Fruit fly (Drosophila melanogaster) whole organism, embryonic: Measurements from ENCODE around the gene mora.

Experiments used
- CG1024 ChIP-seq: fragments of 200-800 bp; sonication (Bioruptor generic); IDR thresholded peaks from 2 replicates; pipeline ENCODE4 v1.3.6; 2022; ENCODE audit warnings: missing biosample characterization, missing genetic modification characterization
- CG12155 ChIP-seq: fragments of 200-800 bp; sonication (Bioruptor generic); optimal IDR thresholded peaks from 3 replicates; lab custom pipeline; 2016; ENCODE audit warnings: missing biosample characterization, missing genetic modification characterization
- CG13287 ChIP-seq: fragments of 200-800 bp; sonication (Bioruptor generic); IDR thresholded peaks from 2 replicates; pipeline ENCODE4 v1.3.6; 2022; ENCODE audit warnings: missing biosample characterization, missing genetic modification characterization; ENCODE audit not compliant: partially characterized antibody
- CG13624 ChIP-seq: fragments of 200-800 bp; sonication (Bioruptor generic); optimal IDR thresholded peaks from 2 replicates; lab custom pipeline; 2016; ENCODE audit warnings: missing biosample characterization, missing genetic modification characterization
- CG13775 ChIP-seq: fragments of 200-800 bp; sonication (Bioruptor generic); optimal IDR thresholded peaks from 3 replicates; lab custom pipeline; 2017; ENCODE audit warnings: missing biosample characterization, mild to moderate bottlenecking, missing genetic modification characterization
- CG14014 ChIP-seq: fragments of 200-800 bp; sonication (Bioruptor generic); IDR thresholded peaks from 2 replicates; pipeline ENCODE4 v1.3.6; 2022; ENCODE audit warnings: missing biosample characterization, missing genetic modification characterization
- CG1602 ChIP-seq: fragments of 200-800 bp; sonication (Bioruptor generic); optimal IDR thresholded peaks from 3 replicates; lab custom pipeline; 2016; ENCODE audit warnings: missing biosample characterization, missing genetic modification characterization
- CG17328 ChIP-seq: fragments of 200-800 bp; sonication (Bioruptor generic); IDR thresholded peaks from 2 replicates; pipeline ENCODE4 v1.3.6; 2022; ENCODE audit warnings: missing biosample characterization, missing genetic modification characterization
- CG18262 ChIP-seq: fragments of 200-800 bp; optimal IDR thresholded peaks from 3 replicates; lab custom pipeline; 2019; ENCODE audit warnings: missing biosample characterization, mild to moderate bottlenecking, missing genetic modification characterization, moderate library complexity
- CG3407 ChIP-seq: fragments of 200-800 bp; sonication (Bioruptor generic); optimal IDR thresholded peaks from 2 replicates; lab custom pipeline; 2018; ENCODE audit warnings: missing biosample characterization, mild to moderate bottlenecking, missing genetic modification characterization
- CG3838 ChIP-seq: fragments of 200-800 bp; sonication (Bioruptor generic); optimal IDR thresholded peaks from 3 replicates; lab custom pipeline; 2016; ENCODE audit warnings: missing biosample characterization, missing genetic modification characterization
- CG4282 ChIP-seq: fragments of 200-800 bp; sonication (Bioruptor generic); optimal IDR thresholded peaks from 2 replicates; lab custom pipeline; 2016; ENCODE audit warnings: missing biosample characterization, missing genetic modification characterization
- CG7745 ChIP-seq: fragments of 200-800 bp; sonication (Bioruptor generic); optimal IDR thresholded peaks from 2 replicates; lab custom pipeline; 2018; ENCODE audit warnings: missing biosample characterization, mild to moderate bottlenecking, missing genetic modification characterization, moderate library complexity
- CG8089 ChIP-seq: fragments of 200-800 bp; sonication (Bioruptor generic); optimal IDR thresholded peaks from 3 replicates; lab custom pipeline; 2016; ENCODE audit warnings: missing biosample characterization, missing genetic modification characterization
- CTCF ChIP-seq: fragments of 200-800 bp; sonication (Bioruptor generic); optimal IDR thresholded peaks from 2 replicates; lab custom pipeline; 2017; ENCODE audit warnings: missing biosample characterization, mild to moderate bottlenecking, missing genetic modification characterization, moderate library complexity
- CoRest ChIP-seq: fragments of 200-800 bp; sonication (Bioruptor generic); optimal IDR thresholded peaks from 3 replicates; lab custom pipeline; 2018; ENCODE audit warnings: missing biosample characterization, mild to moderate bottlenecking, missing genetic modification characterization, moderate library complexity
- D ChIP-seq, 2 experiments: fragments of 200-800 bp in 1 of 2; fragments of >200 bp in 1 of 2; sonication (Bioruptor generic) in 1 of 2; optimal IDR thresholded peaks; 2 replicates in 1 of 2; 3 replicates in 1 of 2; lab custom pipeline; 2017; ENCODE audit warnings: mild to moderate bottlenecking in 1 of 2, missing biosample characterization in 1 of 2, missing genetic modification characterization in 1 of 2, missing genetic modification reagents in 1 of 2
- Dll ChIP-seq: fragments of 200-800 bp; sonication (Bioruptor generic); IDR thresholded peaks from 4 replicates; pipeline ENCODE4 v1.3.6; 2022; ENCODE audit warnings: missing biosample characterization, missing genetic modification characterization; ENCODE audit not compliant: partially characterized antibody
- Doc3 ChIP-seq: fragments of 200-800 bp; sonication (Bioruptor generic); IDR thresholded peaks from 3 replicates; pipeline ENCODE4 v1.3.6; 2022; ENCODE audit warnings: missing biosample characterization, missing genetic modification characterization; ENCODE audit not compliant: partially characterized antibody
- Hmr ChIP-seq: fragments of 200-800 bp; sonication (Bioruptor generic); optimal IDR thresholded peaks from 3 replicates; lab custom pipeline; 2017; ENCODE audit warnings: mild to moderate bottlenecking, missing biosample characterization, missing genetic modification reagents, missing genetic modification characterization
- MBD-R2 ChIP-seq: fragments of 200-800 bp; sonication (Bioruptor generic); IDR thresholded peaks from 2 replicates; pipeline ENCODE4 v1.3.6; 2022; ENCODE audit warnings: missing biosample characterization, missing genetic modification characterization
- Med ChIP-seq: fragments of 200-800 bp; sonication (Bioruptor generic); peaks from one replicate; lab custom pipeline; 2016; ENCODE audit warnings: missing biosample characterization, missing genetic modification characterization, mild to moderate bottlenecking, inconsistent platforms, moderate library complexity
- Oli ChIP-seq: fragments of 200-800 bp; sonication (Bioruptor generic); optimal IDR thresholded peaks from 2 replicates; lab custom pipeline; 2018; ENCODE audit warnings: missing biosample characterization, mild to moderate bottlenecking, missing genetic modification characterization, moderate library complexity
- Opbp ChIP-seq: fragments of 200-800 bp; sonication (Bioruptor generic); IDR thresholded peaks from 3 replicates; pipeline ENCODE4 v1.3.6; 2022; ENCODE audit warnings: missing biosample characterization, missing genetic modification characterization; ENCODE audit not compliant: partially characterized antibody
- Optix ChIP-seq: fragments of 200-800 bp; sonication (Bioruptor generic); IDR thresholded peaks from 3 replicates; pipeline ENCODE4 v1.3.6; 2022; ENCODE audit warnings: missing biosample characterization, missing genetic modification characterization
- Scr ChIP-seq: fragments of 200-800 bp; sonication (Bioruptor generic); IDR thresholded peaks from 2 replicates; pipeline ENCODE4 v1.3.6; 2022; ENCODE audit warnings: missing biosample characterization, missing genetic modification characterization; ENCODE audit not compliant: partially characterized antibody
- Sox100B ChIP-seq: fragments of 200-800 bp; sonication (Bioruptor generic); optimal IDR thresholded peaks from 3 replicates; lab custom pipeline; 2018; ENCODE audit warnings: missing biosample characterization, mild to moderate bottlenecking, missing genetic modification characterization
- Sox102F ChIP-seq: fragments of 200-800 bp; sonication (Bioruptor generic); optimal IDR thresholded peaks from 2 replicates; lab custom pipeline; 2018; ENCODE audit warnings: missing biosample characterization, mild to moderate bottlenecking, missing genetic modification characterization, moderate library complexity
- Sry-δ ChIP-seq: fragments of 200-800 bp; sonication (Bioruptor generic); optimal IDR thresholded peaks from 2 replicates; lab custom pipeline; 2016; ENCODE audit warnings: missing biosample characterization, missing genetic modification characterization
- Stat92E ChIP-seq, 3 experiments: fragments of >200 bp in 2 of 3; fragments of 200-800 bp in 1 of 3; sonication (Bioruptor generic) in 1 of 3; optimal IDR thresholded peaks; 2 replicates each; lab custom pipeline; 2017 to 2019; ENCODE audit warnings: missing biosample characterization in 3 of 3, missing genetic modification characterization in 3 of 3, mild to moderate bottlenecking in 1 of 3, moderate library complexity in 1 of 3
- ash1 ChIP-seq: fragments of 200-800 bp; sonication (Bioruptor generic); optimal IDR thresholded peaks from 2 replicates; lab custom pipeline; 2018; ENCODE audit warnings: missing biosample characterization, mild to moderate bottlenecking, missing genetic modification characterization
- bsh ChIP-seq, 2 experiments: fragments of 200-800 bp; sonication (Bioruptor generic); optimal IDR thresholded peaks; 2 replicates each; lab custom pipeline; 2017 to 2018; ENCODE audit warnings: mild to moderate bottlenecking in 2 of 2, missing biosample characterization in 2 of 2, missing genetic modification characterization in 2 of 2, moderate library complexity in 1 of 2
- chinmo ChIP-seq: fragments of 200-800 bp; sonication (Bioruptor generic); IDR thresholded peaks from 4 replicates; pipeline ENCODE4 v1.3.6; 2022; ENCODE audit warnings: missing biosample characterization, missing genetic modification characterization; ENCODE audit not compliant: partially characterized antibody
- gt ChIP-seq: fragments of 200-800 bp; sonication (Bioruptor generic); IDR thresholded peaks from 2 replicates; pipeline ENCODE4 v1.3.6; 2022; ENCODE audit warnings: missing biosample characterization, missing genetic modification characterization
- hth ChIP-seq: fragments of >200 bp; optimal IDR thresholded peaks from 2 replicates; lab custom pipeline; 2017; ENCODE audit warnings: inconsistent platforms
- jing ChIP-seq: fragments of 200-800 bp; sonication (Bioruptor generic); optimal IDR thresholded peaks from 2 replicates; lab custom pipeline; 2018; ENCODE audit warnings: missing biosample characterization, mild to moderate bottlenecking, missing genetic modification characterization
- kah ChIP-seq: fragments of 200-800 bp; sonication (Bioruptor generic); optimal IDR thresholded peaks from 2 replicates; lab custom pipeline; 2018; ENCODE audit warnings: missing biosample characterization, mild to moderate bottlenecking, missing genetic modification characterization
- nom ChIP-seq: fragments of 200-800 bp; sonication (Bioruptor generic); optimal IDR thresholded peaks from 2 replicates; lab custom pipeline; 2017; ENCODE audit warnings: missing biosample characterization, missing genetic modification characterization, mild to moderate bottlenecking, moderate library complexity, missing genetic modification reagents
- otp ChIP-seq: fragments of 200-800 bp; sonication (Bioruptor generic); IDR thresholded peaks from 3 replicates; pipeline ENCODE4, ENCODE4 v1.3.6; 2022; ENCODE audit warnings: missing biosample characterization, missing genetic modification characterization
- prd ChIP-seq, 3 experiments: fragments of >200 bp in 2 of 3; fragments of 200-800 bp in 1 of 3; sonication (Bioruptor generic) in 1 of 3; optimal IDR thresholded peaks in 2 of 3; IDR thresholded peaks in 1 of 3; 2 replicates in 2 of 3; 3 replicates in 1 of 3; pipeline versions ENCODE4 v1.3.6 to Lab custom; 2017 to 2022; ENCODE audit warnings: missing biosample characterization in 1 of 3, missing genetic modification characterization in 1 of 3
- sens ChIP-seq: fragments of 200-800 bp; sonication (Bioruptor generic); peaks from one replicate; lab custom pipeline; 2016; ENCODE audit warnings: missing biosample characterization, missing genetic modification characterization
- sens-2 ChIP-seq: fragments of 200-800 bp; sonication (Bioruptor generic); IDR thresholded peaks from 2 replicates; pipeline ENCODE4 v1.3.6; 2022; ENCODE audit warnings: missing biosample characterization, missing genetic modification characterization
- sima ChIP-seq: fragments of 200-800 bp; sonication (Bioruptor generic); optimal IDR thresholded peaks from 2 replicates; lab custom pipeline; 2016; ENCODE audit warnings: missing biosample characterization, missing genetic modification characterization
- tup ChIP-seq: fragments of 200-800 bp; sonication (Bioruptor generic); optimal IDR thresholded peaks from 2 replicates; lab custom pipeline; 2016; ENCODE audit warnings: missing biosample characterization, mild to moderate bottlenecking, missing genetic modification characterization, moderate library complexity
- vvl ChIP-seq: fragments of 200-800 bp; sonication (Bioruptor generic); IDR thresholded peaks from 2 replicates; pipeline ENCODE4 v1.3.6; 2022; ENCODE audit warnings: missing biosample characterization, missing genetic modification characterization
- wdn ChIP-seq: fragments of 200-800 bp; sonication (Bioruptor generic); IDR thresholded peaks from 2 replicates; pipeline ENCODE4 v1.3.6; 2022; ENCODE audit warnings: missing biosample characterization, missing genetic modification characterization

mora gene

dm6 chr3R:24151924-24152809 is 34.0 kb upstream of the mora start, which contains the start of the genes p38a and CG6178 (continued):
- TF ChIP-seq D (optimal IDR thresholded peaks at IDR 0.05; lab: Kevin White, UChicago) = no peak
- peak; percentile 95 for TF ChIP-seq D (GFP tag; optimal IDR thresholded peaks at IDR 0.05; lab: Kevin White, UChicago)
- TF ChIP-seq Sox100B (GFP tag; lab: Kevin White, UChicago) = peak; percentile 99
- peak; percentile 90 for TF ChIP-seq CG3407 (GFP tag; lab: Kevin White, UChicago)
- peak; percentile 35 for TF ChIP-seq CG7745 (tag; lab: Kevin White, UChicago)
- TF ChIP-seq CTCF (GFP tag; lab: Kevin White, UChicago) = peak; percentile 48
- 0 out of 2 replicates have a peak, but pooled peaks have one; percentile 14 for TF ChIP-seq Scr (GFP tag; lab: Robert Waterston, UW)
- TF ChIP-seq CG13775 (GFP tag; lab: Kevin White, UChicago) = peak; percentile 98
- TF ChIP-seq bsh (GFP tag; optimal IDR thresholded peaks at IDR 0.05; lab: Kevin White, UChicago) = peak; percentile 94 to 97
- TF ChIP-seq CG13624 (GFP tag; lab: Kevin White, UChicago) = peak; percentile 56
- TF ChIP-seq sens (GFP tag; lab: Kevin White, UChicago) = peak; percentile 82
- TF ChIP-seq Optix (GFP tag; lab: Robert Waterston, UW) = peak; percentile 90
- peak; percentile 71 for TF ChIP-seq CG3838 (GFP tag; lab: Kevin White, UChicago)
- peak; percentile 95 for TF ChIP-seq wdn
- no peak for TF ChIP-seq tup (GFP tag; lab: Kevin White, UChicago)
- peak; percentile 93 for TF ChIP-seq CG1602 (GFP tag; lab: Kevin White, UChicago)
- TF ChIP-seq Opbp (GFP tag; lab: Robert Waterston, UW) = no peak
- TF ChIP-seq CoRest (tag; lab: Kevin White, UChicago) = peak; percentile 99
- peak; percentile 99 for TF ChIP-seq Oli (tag; lab: Kevin White, UChicago)
- no peak for TF ChIP-seq prd (optimal IDR thresholded peaks at IDR 0.05; lab: Kevin White, UChicago)
- peak; percentile 97 for TF ChIP-seq prd (GFP tag; IDR thresholded peaks at IDR 0.05; lab: Robert Waterston, UW)
- peak; percentile 94 for TF ChIP-seq nom (GFP tag; lab: Kevin White, UChicago)
- peak; percentile 95 for TF ChIP-seq CG17328 (GFP tag; lab: Robert Waterston, UW)
- no peak for TF ChIP-seq CG8089 (GFP tag; lab: Kevin White, UChicago)
- TF ChIP-seq gt (GFP tag; lab: Robert Waterston, UW) = peak; percentile 86
- peak; percentile 84 for TF ChIP-seq Med (GFP tag; lab: Kevin White, UChicago)
- TF ChIP-seq hth = no peak
- TF ChIP-seq kah (GFP tag; lab: Kevin White, UChicago) = peak; percentile 92
- no peak for TF ChIP-seq CG13287 (GFP tag; lab: Robert Waterston, UW)
- TF ChIP-seq sima (GFP tag; lab: Kevin White, UChicago) = no peak
- TF ChIP-seq CG14014 (GFP tag; lab: Robert Waterston, UW) = peak; percentile 97
- TF ChIP-seq vvl = peak; percentile 97

dm6 chr3R:24161173-24161811 is 24.9 kb upstream of the mora start, which contains the start of the genes Myo95E and TBC1d7:
Gene Myo95E (minus strand): TSS chr3R:24161498.
Gene TBC1d7 (plus strand): TSS chr3R:24161727.
- TF ChIP-seq CG13624 (GFP tag; lab: Kevin White, UChicago) (peak; percentile 55), jing (GFP tag; lab: Kevin White, UChicago) (no peak), otp (GFP tag; lab: Robert Waterston, UW) (peak; percentile 85), Doc3 (GFP tag; lab: Robert Waterston, UW) (peak; percentile 57; the same call in 2 of the 3 replicates), Stat92E (GFP tag; optimal IDR thresholded peaks at IDR 0.05; lab: Kevin White, UChicago) (peak in 1 of 3 experiments; percentile 7), CG12155 (GFP tag; lab: Kevin White, UChicago) (peak; percentile 79), CG1024 (GFP tag; lab: Robert Waterston, UW) (peak; percentile 86), Dll (GFP tag; lab: Robert Waterston, UW) (peak; percentile 88), CG18262 (tag; lab: Kevin White, UChicago) (peak; percentile 90), CG4282 (no peak), sens-2 (peak; percentile 70; the same call in 1 of the 2 replicates), MBD-R2 (GFP tag; lab: Robert Waterston, UW) (peak; percentile 93), Sry-δ (GFP tag; lab: Kevin White, UChicago) (peak; percentile 80), chinmo (GFP tag; lab: Robert Waterston, UW) (no peak), Sox102F (peak; percentile 91), Hmr (GFP tag; lab: Kevin White, UChicago) (peak; percentile 88), ash1 (GFP tag; lab: Kevin White, UChicago) (no peak)
